Worm (Caenorhabditis elegans) whole organism, midembryonic: ENCODE data around the gene sli-1.

Experiments
- T22C8.4 ChIP-seq: fragments of 200-800 bp; sonication (Bioruptor generic); IDR thresholded peaks from 2 replicates; pipeline ENCODE4 v1.3.6; 2022; ENCODE audit warnings: missing genetic modification characterization, missing compliant biosample characterization
- flt-1 ChIP-seq: fragments of 200-800 bp; sonication (Bioruptor generic); IDR thresholded peaks from 2 replicates; pipeline ENCODE4 v1.3.6; 2022; ENCODE audit warnings: missing genetic modification characterization, missing compliant biosample characterization
- klf-2 ChIP-seq: fragments of 200-800 bp; sonication (Bioruptor generic); conservative IDR thresholded peaks from 2 replicates; pipeline ENCODE4 v1.3.6; 2022; ENCODE audit warnings: missing genetic modification reagents, missing genetic modification characterization, missing compliant biosample characterization
- ref-1 ChIP-seq: fragments of 200-800 bp; sonication (Bioruptor generic); conservative IDR thresholded peaks from 2 replicates; pipeline ENCODE4 v1.3.6; 2022; ENCODE audit warnings: missing genetic modification reagents, missing genetic modification characterization, missing compliant biosample characterization

DNA sequence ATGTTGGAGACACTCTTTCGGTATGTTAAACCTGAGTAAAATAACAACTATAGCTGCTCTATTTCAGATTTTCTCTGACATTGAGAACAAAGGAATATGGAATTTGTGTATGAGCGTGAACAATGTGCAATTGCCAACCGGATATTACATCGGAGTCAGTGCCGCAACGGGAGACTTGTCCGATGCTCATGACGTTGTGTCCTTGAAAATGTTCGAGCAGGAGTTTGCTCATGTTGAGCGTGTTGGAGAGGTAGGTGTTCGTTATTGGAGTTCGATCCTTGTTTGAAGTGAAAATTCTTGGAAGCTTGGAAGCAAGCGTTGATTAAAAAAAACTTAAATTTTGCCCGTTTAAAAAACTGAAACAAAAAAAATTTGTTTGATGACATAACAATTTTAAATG is 43.8 kb upstream of the sli-1 start:
- TF ChIP-seq ref-1 (GFP tag; lab: Robert Waterston, UW) (no peak), T22C8.4 (GFP tag; lab: Robert Waterston, UW) (no peak), klf-2 (GFP tag; lab: Robert Waterston, UW) (no peak), flt-1 (GFP tag; lab: Robert Waterston, UW) (no peak)
